Fruit fly (Drosophila melanogaster) whole organism, embryonic: Measurements from ENCODE around the gene CG8372.

Source experiments
- Asciz ChIP-seq: fragments of 200-800 bp; sonication (Bioruptor generic); optimal IDR thresholded peaks from 2 replicates; lab custom pipeline; 2017; ENCODE audit warnings: missing biosample characterization, mild to moderate bottlenecking, missing genetic modification characterization, missing genetic modification reagents
- BtbVII ChIP-seq: fragments of 200-800 bp; sonication (Bioruptor generic); optimal IDR thresholded peaks from 3 replicates; lab custom pipeline; 2017; ENCODE audit warnings: missing biosample characterization, mild to moderate bottlenecking, missing genetic modification characterization
- CG10267 ChIP-seq: fragments of 200-800 bp; sonication (Bioruptor generic); optimal IDR thresholded peaks from 2 replicates; lab custom pipeline; 2018; ENCODE audit warnings: missing biosample characterization, mild to moderate bottlenecking, missing genetic modification characterization, moderate library complexity
- CG10431 ChIP-seq: fragments of 200-800 bp; sonication (Bioruptor generic); optimal IDR thresholded peaks from 3 replicates; lab custom pipeline; 2018; ENCODE audit warnings: missing biosample characterization, mild to moderate bottlenecking, missing genetic modification characterization
- CG10543 ChIP-seq: fragments of 200-800 bp; sonication (Bioruptor generic); optimal IDR thresholded peaks from 3 replicates; lab custom pipeline; 2017; ENCODE audit warnings: missing biosample characterization, mild to moderate bottlenecking, missing genetic modification characterization, moderate library complexity
- CG10979 ChIP-seq: fragments of 200-800 bp; sonication (Bioruptor generic); optimal IDR thresholded peaks from 2 replicates; lab custom pipeline; 2018; ENCODE audit warnings: missing biosample characterization, mild to moderate bottlenecking, missing genetic modification characterization, moderate library complexity
- CG11723 ChIP-seq: fragments of 200-800 bp; sonication (Bioruptor generic); optimal IDR thresholded peaks from 2 replicates; lab custom pipeline; 2017; ENCODE audit warnings: missing biosample characterization, mild to moderate bottlenecking, missing genetic modification characterization
- CG12219 ChIP-seq: fragments of 200-800 bp; sonication (Bioruptor generic); optimal IDR thresholded peaks from 3 replicates; lab custom pipeline; 2018; ENCODE audit warnings: missing biosample characterization, mild to moderate bottlenecking, missing genetic modification characterization
- CG12391 ChIP-seq: fragments of 200-800 bp; sonication (Bioruptor generic); optimal IDR thresholded peaks from 3 replicates; lab custom pipeline; 2018; ENCODE audit warnings: missing biosample characterization, mild to moderate bottlenecking, missing genetic modification characterization, moderate library complexity
- CG12769 ChIP-seq: fragments of 200-800 bp; sonication (Bioruptor generic); optimal IDR thresholded peaks from 2 replicates; lab custom pipeline; 2019; ENCODE audit warnings: missing biosample characterization, mild to moderate bottlenecking, missing genetic modification characterization, moderate library complexity
- CG1603 ChIP-seq: fragments of 200-800 bp; sonication (Bioruptor generic); optimal IDR thresholded peaks from 2 replicates; lab custom pipeline; 2019; ENCODE audit warnings: missing biosample characterization, mild to moderate bottlenecking, missing genetic modification characterization, moderate library complexity
- CG1792 ChIP-seq: fragments of 200-800 bp; sonication (Bioruptor generic); optimal IDR thresholded peaks from 2 replicates; lab custom pipeline; 2016; ENCODE audit warnings: missing biosample characterization, missing genetic modification characterization
- CG1832 ChIP-seq: fragments of 200-800 bp; sonication (Bioruptor generic); optimal IDR thresholded peaks from 2 replicates; lab custom pipeline; 2017; ENCODE audit warnings: missing biosample characterization, mild to moderate bottlenecking, missing genetic modification characterization, inconsistent platforms
- CG31224 ChIP-seq: fragments of 200-800 bp; sonication (Bioruptor generic); IDR thresholded peaks from 2 replicates; pipeline ENCODE4 v1.3.6; 2022; ENCODE audit warnings: missing biosample characterization, missing genetic modification characterization
- CG32767 ChIP-seq: fragments of 200-800 bp; sonication (Bioruptor generic); IDR thresholded peaks from 2 replicates; pipeline ENCODE4 v1.3.6; 2022; ENCODE audit warnings: missing biosample characterization, missing genetic modification characterization
- CG3995 ChIP-seq: fragments of 200-800 bp; sonication (Bioruptor generic); optimal IDR thresholded peaks from 3 replicates; lab custom pipeline; 2016; ENCODE audit warnings: missing biosample characterization, missing genetic modification characterization
- CG4854 ChIP-seq: fragments of 200-800 bp; sonication (Bioruptor generic); optimal IDR thresholded peaks from 2 replicates; lab custom pipeline; 2016; ENCODE audit warnings: missing biosample characterization, missing genetic modification characterization, inconsistent platforms
- CG6654 ChIP-seq: fragments of 200-800 bp; sonication (Bioruptor generic); optimal IDR thresholded peaks from 2 replicates; lab custom pipeline; 2017; ENCODE audit warnings: missing biosample characterization, mild to moderate bottlenecking, missing genetic modification characterization
- CG8388 ChIP-seq: fragments of 200-800 bp; sonication (Bioruptor generic); optimal IDR thresholded peaks from 2 replicates; lab custom pipeline; 2019; ENCODE audit warnings: missing biosample characterization, mild to moderate bottlenecking, missing genetic modification characterization, moderate library complexity
- CG8765 ChIP-seq: fragments of 200-800 bp; sonication (Bioruptor generic); IDR thresholded peaks from 2 replicates; pipeline ENCODE4 v1.3.6; 2022; ENCODE audit warnings: missing biosample characterization, missing genetic modification characterization
- CG8944 ChIP-seq: fragments of 200-800 bp; sonication (Bioruptor generic); optimal IDR thresholded peaks from 3 replicates; lab custom pipeline; 2016; ENCODE audit warnings: missing biosample characterization, missing genetic modification characterization
- CG9797 ChIP-seq: fragments of 200-800 bp; sonication (Bioruptor generic); optimal IDR thresholded peaks from 3 replicates; lab custom pipeline; 2018; ENCODE audit warnings: missing biosample characterization, mild to moderate bottlenecking, missing genetic modification characterization
- CHES-1-like ChIP-seq: fragments of 200-800 bp; sonication (Bioruptor generic); optimal IDR thresholded peaks from 2 replicates; lab custom pipeline; 2016; ENCODE audit warnings: missing biosample characterization, missing genetic modification characterization
- Camta ChIP-seq: fragments of 200-800 bp; sonication (Bioruptor generic); optimal IDR thresholded peaks from 2 replicates; lab custom pipeline; 2016; ENCODE audit warnings: missing biosample characterization, missing genetic modification characterization
- D19A ChIP-seq: fragments of 200-800 bp; optimal IDR thresholded peaks from 3 replicates; lab custom pipeline; 2019; ENCODE audit warnings: missing biosample characterization, mild to moderate bottlenecking, missing genetic modification characterization, moderate library complexity
- Doc3 ChIP-seq: fragments of 200-800 bp; sonication (Bioruptor generic); IDR thresholded peaks from 3 replicates; pipeline ENCODE4 v1.3.6; 2022; ENCODE audit warnings: missing biosample characterization, missing genetic modification characterization; ENCODE audit not compliant: partially characterized antibody
- Dp ChIP-seq: fragments of 200-800 bp; sonication (Bioruptor generic); optimal IDR thresholded peaks from 2 replicates; lab custom pipeline; 2018; ENCODE audit warnings: missing biosample characterization, mild to moderate bottlenecking, missing genetic modification characterization, moderate library complexity
- E2f2 ChIP-seq: fragments of 200-800 bp; sonication (Bioruptor generic); IDR thresholded peaks from 2 replicates; pipeline ENCODE4 v1.3.6; 2022; ENCODE audit warnings: missing biosample characterization, missing genetic modification characterization
- Gsc ChIP-seq: fragments of 200-800 bp; sonication (Bioruptor generic); IDR thresholded peaks from 2 replicates; pipeline ENCODE4 v1.3.6; 2022; ENCODE audit warnings: missing biosample characterization, missing genetic modification characterization
- HLH3B ChIP-seq: fragments of 200-800 bp; sonication (Bioruptor generic); IDR thresholded peaks from 2 replicates; pipeline ENCODE4 v1.3.6; 2022; ENCODE audit warnings: missing biosample characterization, missing genetic modification characterization
- Six4 ChIP-seq: fragments of 200-800 bp; sonication (Bioruptor generic); optimal IDR thresholded peaks from 2 replicates; lab custom pipeline; 2016; ENCODE audit warnings: missing biosample characterization, missing genetic modification characterization
- Tbp ChIP-seq: fragments of >200 bp; optimal IDR thresholded peaks from 2 replicates; lab custom pipeline; 2018; ENCODE audit warnings: missing biosample characterization, missing genetic modification characterization
- bowl ChIP-seq: fragments of 200-800 bp; sonication (Bioruptor generic); IDR thresholded peaks from 2 replicates; pipeline ENCODE4 v1.3.6; 2022; ENCODE audit warnings: missing biosample characterization, missing genetic modification characterization
- bsh ChIP-seq, 2 experiments: fragments of 200-800 bp; sonication (Bioruptor generic); optimal IDR thresholded peaks; 2 replicates each; lab custom pipeline; 2017 to 2018; ENCODE audit warnings: mild to moderate bottlenecking in 2 of 2, missing biosample characterization in 2 of 2, missing genetic modification characterization in 2 of 2, moderate library complexity in 1 of 2
- cg ChIP-seq: fragments of 200-800 bp; sonication (Bioruptor generic); optimal IDR thresholded peaks from 3 replicates; lab custom pipeline; 2019; ENCODE audit warnings: missing biosample characterization, mild to moderate bottlenecking, missing genetic modification characterization, moderate library complexity
- dmrt99B ChIP-seq: fragments of 200-800 bp; sonication (Bioruptor generic); optimal IDR thresholded peaks from 2 replicates; lab custom pipeline; 2018; ENCODE audit warnings: missing biosample characterization, mild to moderate bottlenecking, missing genetic modification characterization, moderate library complexity
- eve ChIP-seq, 2 experiments: fragments of >200 bp; optimal IDR thresholded peaks; 2 replicates each; lab custom pipeline; 2017; ENCODE audit warnings: missing biosample characterization in 2 of 2, missing genetic modification characterization in 2 of 2
- eyg ChIP-seq: fragments of 200-800 bp; sonication (Bioruptor generic); optimal IDR thresholded peaks from 3 replicates; lab custom pipeline; 2016; ENCODE audit warnings: missing biosample characterization, missing genetic modification characterization
- fd64A ChIP-seq: fragments of 200-800 bp; sonication (Bioruptor generic); optimal IDR thresholded peaks from 3 replicates; lab custom pipeline; 2018; ENCODE audit warnings: missing biosample characterization, mild to moderate bottlenecking, missing genetic modification characterization
- fru ChIP-seq: fragments of >200 bp; optimal IDR thresholded peaks from 2 replicates; lab custom pipeline; 2017
- ind ChIP-seq: fragments of 200-800 bp; sonication (Bioruptor generic); optimal IDR thresholded peaks from 3 replicates; lab custom pipeline; 2016; ENCODE audit warnings: missing biosample characterization, missing genetic modification characterization
- lab ChIP-seq: fragments of 200-800 bp; sonication (Bioruptor generic); optimal IDR thresholded peaks from 3 replicates; lab custom pipeline; 2017; ENCODE audit warnings: missing biosample characterization, missing genetic modification characterization, mild to moderate bottlenecking, moderate library complexity, missing genetic modification reagents
- lmd ChIP-seq: fragments of 200-800 bp; sonication (Bioruptor generic); IDR thresholded peaks from 2 replicates; pipeline ENCODE4 v1.3.6; 2022; ENCODE audit warnings: missing biosample characterization, missing genetic modification characterization
- mirr ChIP-seq: fragments of 200-800 bp; sonication (Bioruptor generic); optimal IDR thresholded peaks from 3 replicates; lab custom pipeline; 2018; ENCODE audit warnings: missing biosample characterization, mild to moderate bottlenecking, missing genetic modification characterization
- nom ChIP-seq: fragments of 200-800 bp; sonication (Bioruptor generic); optimal IDR thresholded peaks from 2 replicates; lab custom pipeline; 2017; ENCODE audit warnings: missing biosample characterization, missing genetic modification characterization, mild to moderate bottlenecking, moderate library complexity, missing genetic modification reagents
- peb ChIP-seq: fragments of 200-800 bp; sonication (Bioruptor generic); IDR thresholded peaks from 2 replicates; pipeline ENCODE4 v1.3.6; 2022; ENCODE audit warnings: missing biosample characterization, missing genetic modification characterization
- row ChIP-seq: fragments of 200-800 bp; sonication (Bioruptor generic); IDR thresholded peaks from 3 replicates; pipeline ENCODE4 v1.3.6; 2022; ENCODE audit warnings: missing biosample characterization, missing genetic modification characterization
- sr ChIP-seq: fragments of 200-800 bp; sonication (Bioruptor generic); IDR thresholded peaks from 3 replicates; pipeline ENCODE4 v1.3.6; 2022; ENCODE audit warnings: missing biosample characterization, missing genetic modification characterization
- sug ChIP-seq: fragments of 200-800 bp; optimal IDR thresholded peaks from 2 replicates; lab custom pipeline; 2019; ENCODE audit warnings: missing biosample characterization, mild to moderate bottlenecking, missing genetic modification characterization, moderate library complexity
- wor ChIP-seq: fragments of 200-800 bp; sonication (Bioruptor generic); IDR thresholded peaks from 2 replicates; pipeline ENCODE4 v1.3.6; 2022; ENCODE audit warnings: missing biosample characterization, missing genetic modification characterization
- yki ChIP-seq: fragments of >200 bp; optimal IDR thresholded peaks from 3 replicates; lab custom pipeline; 2018

The CG8372 gene

DNA sequence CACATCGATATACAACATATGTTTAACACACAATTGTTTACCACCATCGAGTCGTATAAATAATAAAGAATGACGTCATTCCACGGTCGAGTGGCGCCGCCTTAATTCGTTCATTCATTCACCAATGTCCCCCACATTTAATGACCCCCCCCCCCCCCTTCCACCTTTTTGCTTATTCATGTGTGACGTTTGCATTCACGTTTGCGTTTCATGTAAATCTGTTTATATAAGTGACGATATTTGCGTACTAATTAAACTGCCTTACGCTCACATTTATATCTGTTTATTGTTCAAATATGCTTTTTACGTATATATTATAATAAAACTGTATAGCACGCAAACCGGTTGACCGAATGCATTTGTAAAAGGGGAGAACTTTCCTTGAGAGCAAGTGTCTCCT, 20.9 kb upstream of the CG8372 start (continued):
- TF ChIP-seq cg (GFP tag; lab: Kevin White, UChicago): no peak
- peak; percentile 30 for TF ChIP-seq BtbVII
- no peak for TF ChIP-seq yki (lab: Kevin White, UChicago)
- peak; percentile 26 for TF ChIP-seq lab
- TF ChIP-seq CG10431 (GFP tag; lab: Kevin White, UChicago): no peak
- no peak for TF ChIP-seq Gsc (GFP tag; lab: Robert Waterston, UW)
- TF ChIP-seq CG10979 (tag; lab: Kevin White, UChicago): no peak
- peak; percentile 26 for TF ChIP-seq mirr (GFP tag; lab: Kevin White, UChicago)
- no peak for TF ChIP-seq row (GFP tag; lab: Robert Waterston, UW)
- TF ChIP-seq Tbp (GFP tag; lab: Kevin White, UChicago): no peak
- peak; percentile 19 for TF ChIP-seq Asciz (GFP tag; lab: Kevin White, UChicago)
- no peak for TF ChIP-seq bowl (GFP tag; lab: Robert Waterston, UW)
- peak; percentile 12 for TF ChIP-seq CG12769 (tag; lab: Kevin White, UChicago)
- TF ChIP-seq sug (tag; lab: Kevin White, UChicago): peak; percentile 22
- no peak for TF ChIP-seq wor (GFP tag; lab: Robert Waterston, UW)
- no peak for TF ChIP-seq fd64A (GFP tag; lab: Kevin White, UChicago)
- TF ChIP-seq CG10543 (GFP tag; lab: Kevin White, UChicago): peak; percentile 48

DNA sequence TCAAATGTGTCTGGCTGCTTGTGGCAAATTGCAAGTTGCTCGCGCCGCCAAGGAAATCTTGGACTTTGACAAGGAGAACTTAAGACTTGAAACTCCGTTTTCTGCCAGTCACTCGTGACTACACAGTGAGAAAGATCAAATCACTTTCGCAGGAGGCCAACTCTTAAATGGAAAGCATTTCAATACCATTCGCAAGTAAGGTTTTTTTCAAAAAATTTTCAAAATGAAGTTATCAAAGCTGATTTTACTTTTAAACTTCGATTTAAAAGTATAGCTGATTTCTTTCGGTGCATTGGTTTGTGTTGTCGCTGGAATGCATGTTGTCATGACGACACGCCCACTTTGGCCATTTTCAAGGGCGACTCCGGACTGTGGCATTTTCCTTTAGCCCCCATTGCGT, 19.7 kb upstream of the CG8372 start:
- TF ChIP-seq dmrt99B (tag; lab: Kevin White, UChicago): peak; percentile 22
- no peak for TF ChIP-seq CG31224 (GFP tag; lab: Robert Waterston, UW)
- TF ChIP-seq ind (GFP tag; lab: Kevin White, UChicago): peak; percentile 13
- no peak for TF ChIP-seq CG3995 (GFP tag; lab: Kevin White, UChicago)
- TF ChIP-seq Six4 (GFP tag; lab: Kevin White, UChicago): no peak
- no peak for TF ChIP-seq CG8765 (GFP tag; lab: Robert Waterston, UW)
- no peak for TF ChIP-seq CG32767 (GFP tag; lab: Robert Waterston, UW)
- TF ChIP-seq sr (GFP tag; lab: Robert Waterston, UW): 0 out of 3 replicates have a peak, but pooled peaks have one; percentile 4
- TF ChIP-seq CG4854 (GFP tag; lab: Kevin White, UChicago): no peak
- no peak for TF ChIP-seq eve (GFP tag; optimal IDR thresholded peaks at IDR 0.05; lab: Kevin White, UChicago)
- TF ChIP-seq CG12391: peak; percentile 8
- TF ChIP-seq CG1792 (GFP tag; lab: Kevin White, UChicago): no peak
- no peak for TF ChIP-seq lmd (GFP tag; lab: Robert Waterston, UW)
- TF ChIP-seq CG8944 (GFP tag; lab: Kevin White, UChicago): no peak
- no peak for TF ChIP-seq CG1832 (GFP tag; lab: Kevin White, UChicago)
- TF ChIP-seq bsh (GFP tag; optimal IDR thresholded peaks at IDR 0.05; lab: Kevin White, UChicago): peak; percentile 39 to 91
- TF ChIP-seq CHES-1-like (GFP tag; lab: Kevin White, UChicago): no peak
- no peak for TF ChIP-seq E2f2 (GFP tag; lab: Robert Waterston, UW)
- TF ChIP-seq peb: no peak
- TF ChIP-seq Camta (GFP tag; lab: Kevin White, UChicago): no peak
- TF ChIP-seq sug (tag; lab: Kevin White, UChicago): no peak
- TF ChIP-seq HLH3B (GFP tag; lab: Robert Waterston, UW): no peak
- TF ChIP-seq D19A (tag; lab: Kevin White, UChicago): no peak
- TF ChIP-seq CG8388: peak; percentile 4
- no peak for TF ChIP-seq CG12219 (GFP tag; lab: Kevin White, UChicago)
- TF ChIP-seq CG11723: no peak
- no peak for TF ChIP-seq CG6654
- peak; percentile 6 for TF ChIP-seq CG10267 (tag; lab: Kevin White, UChicago)
- TF ChIP-seq nom (GFP tag; lab: Kevin White, UChicago): peak; percentile 90
- TF ChIP-seq lab: no peak
- TF ChIP-seq eyg (GFP tag; lab: Kevin White, UChicago): no peak
- TF ChIP-seq Doc3 (GFP tag; lab: Robert Waterston, UW): no peak
- TF ChIP-seq fd64A (GFP tag; lab: Kevin White, UChicago): no peak
- no peak for TF ChIP-seq fru (lab: Kevin White, UChicago)
- TF ChIP-seq CG1603 (tag; lab: Kevin White, UChicago): peak; percentile 32
- no peak for TF ChIP-seq CG9797 (GFP tag; lab: Kevin White, UChicago)
- TF ChIP-seq Dp (GFP tag; lab: Kevin White, UChicago): no peak
